Worm (Caenorhabditis elegans) whole organism, L1 larva: ENCODE measurements around the gene col-83.
A peak's percentile ranks its signal among the peaks of the same experiment; 100 is the strongest.

Source experiments
- C34B4.2 ChIP-seq: sonication (generic microtip); optimal IDR thresholded peaks from 2 replicates; lab custom pipeline; 2017; ENCODE audit warnings: mild to moderate bottlenecking, missing genetic modification characterization, missing compliant biosample characterization
- F16B12.6 ChIP-seq: fragments of 150-350 bp; optimal IDR thresholded peaks from 2 replicates; lab custom pipeline; 2014; ENCODE audit warnings: missing biosample characterization, missing genetic modification characterization
- Y116A8C.19 ChIP-seq: sonication (generic microtip); optimal IDR thresholded peaks from 2 replicates; lab custom pipeline; 2016; ENCODE audit warnings: missing compliant biosample characterization, missing genetic modification characterization, borderline replicate concordance
- alr-1 ChIP-seq: fragments of 200-800 bp; sonication (Bioruptor generic); optimal IDR thresholded peaks from 2 replicates; lab custom pipeline; 2018; ENCODE audit warnings: borderline replicate concordance, mild to moderate bottlenecking, missing genetic modification characterization, missing compliant biosample characterization
- blmp-1 ChIP-seq: fragments of 150-350 bp; optimal IDR thresholded peaks from 2 replicates; lab custom pipeline; 2014; ENCODE audit warnings: missing biosample characterization, missing genetic modification characterization
- ceh-8 ChIP-seq: fragments of 200-800 bp; sonication (Bioruptor generic); optimal IDR thresholded peaks from 2 replicates; lab custom pipeline; 2018; ENCODE audit warnings: mild to moderate bottlenecking, missing genetic modification characterization, moderate library complexity, missing compliant biosample characterization
- ceh-90 ChIP-seq: sonication (generic microtip); optimal IDR thresholded peaks from 2 replicates; lab custom pipeline; 2016; ENCODE audit warnings: missing genetic modification characterization, missing compliant biosample characterization
- ces-1 ChIP-seq: fragments of 150-350 bp; optimal IDR thresholded peaks from 2 replicates; lab custom pipeline; 2014; ENCODE audit warnings: missing biosample characterization, missing genetic modification reagents, missing genetic modification characterization
- dpl-1 ChIP-seq, 3 experiments: fragments of 150-350 bp in 2 of 3; sonication (generic microtip) in 1 of 3; optimal IDR thresholded peaks; 2 replicates each; lab custom pipeline; 2014 to 2017; ENCODE audit warnings: missing biosample characterization in 3 of 3, missing genetic modification characterization in 3 of 3, missing genetic modification reagents in 3 of 3
- efl-1 ChIP-seq, 4 experiments: fragments of 150-350 bp; optimal IDR thresholded peaks in 3 of 4; peaks in 1 of 4; 1 replicate in 1 of 4; 2 replicates in 3 of 4; lab custom pipeline; 2014; ENCODE audit warnings: missing biosample characterization in 2 of 4, missing genetic modification characterization in 2 of 4, missing genetic modification reagents in 2 of 4
- efl-3 ChIP-seq: fragments of 200-800 bp; sonication (Bioruptor generic); optimal IDR thresholded peaks from 2 replicates; lab custom pipeline; 2018; ENCODE audit warnings: mild to moderate bottlenecking, missing genetic modification characterization, missing compliant biosample characterization
- egl-27 ChIP-seq, 2 experiments: fragments of 150-350 bp in 1 of 2; sonication (generic microtip); optimal IDR thresholded peaks; 3 replicates each; lab custom pipeline; 2017 to 2018; ENCODE audit warnings: missing biosample characterization in 2 of 2, missing genetic modification characterization in 2 of 2, missing genetic modification reagents in 2 of 2
- elt-2 ChIP-seq: sonication (generic microtip); optimal IDR thresholded peaks from 2 replicates; lab custom pipeline; 2016; ENCODE audit warnings: missing genetic modification characterization, mild to moderate bottlenecking, inconsistent platforms, missing compliant biosample characterization, missing genetic modification reagents
- fkh-10 ChIP-seq: sonication (generic microtip); optimal IDR thresholded peaks from 2 replicates; lab custom pipeline; 2017; ENCODE audit warnings: missing biosample characterization, missing genetic modification reagents, missing genetic modification characterization
- grh-1 ChIP-seq: fragments of 200-800 bp; sonication (Bioruptor generic); IDR thresholded peaks from 2 replicates; pipeline ENCODE4 v1.3.6; 2022; ENCODE audit warnings: missing genetic modification reagents, missing genetic modification characterization, missing compliant biosample characterization
- hlh-4 ChIP-seq: sonication (generic microtip); optimal IDR thresholded peaks from 2 replicates; lab custom pipeline; 2016; ENCODE audit warnings: mild to moderate bottlenecking, missing genetic modification characterization, missing compliant biosample characterization
- hpl-2 ChIP-seq: fragments of 150-350 bp; optimal IDR thresholded peaks from 2 replicates; lab custom pipeline; 2014; ENCODE audit warnings: missing biosample characterization, missing genetic modification reagents, missing genetic modification characterization
- isw-1 ChIP-seq: fragments of 200-800 bp; sonication (Bioruptor generic); IDR thresholded peaks from 2 replicates; pipeline ENCODE4 v1.3.6; 2022; ENCODE audit warnings: missing genetic modification characterization, missing compliant biosample characterization
- jun-1 ChIP-seq: fragments of 150-350 bp; optimal IDR thresholded peaks from 2 replicates; lab custom pipeline; 2014; ENCODE audit warnings: missing biosample characterization, missing genetic modification reagents, missing genetic modification characterization
- lin-13 ChIP-seq: fragments of 150-350 bp; optimal IDR thresholded peaks from 2 replicates; lab custom pipeline; 2014; ENCODE audit warnings: missing biosample characterization, missing genetic modification reagents, missing genetic modification characterization
- lin-14 ChIP-seq: fragments of 200-800 bp; sonication (Bioruptor generic); optimal IDR thresholded peaks from 2 replicates; lab custom pipeline; 2018; ENCODE audit warnings: mild to moderate bottlenecking, missing genetic modification characterization, moderate library complexity, missing compliant biosample characterization
- lin-35 ChIP-seq, 2 experiments: fragments of 150-350 bp; optimal IDR thresholded peaks; 2 replicates each; lab custom pipeline; 2014; ENCODE audit warnings: missing biosample characterization in 2 of 2, missing genetic modification characterization in 2 of 2, missing genetic modification reagents in 2 of 2
- lir-3 ChIP-seq: sonication (generic microtip); optimal IDR thresholded peaks from 2 replicates; lab custom pipeline; 2016; ENCODE audit warnings: mild to moderate bottlenecking, missing genetic modification characterization, moderate library complexity, missing compliant biosample characterization; ENCODE audit not compliant: poor library complexity
- lsy-2 ChIP-seq, 2 experiments: fragments of 150-350 bp; optimal IDR thresholded peaks; 2 replicates each; lab custom pipeline; 2014; ENCODE audit warnings: missing biosample characterization in 2 of 2, missing genetic modification characterization in 2 of 2
- mdl-1 ChIP-seq, 2 experiments: fragments of 150-350 bp; optimal IDR thresholded peaks; 2 replicates each; lab custom pipeline; 2014 to 2017; ENCODE audit warnings: missing biosample characterization in 2 of 2, missing genetic modification characterization in 2 of 2, inconsistent platforms in 1 of 2
- mef-2 ChIP-seq: fragments of 150-350 bp; optimal IDR thresholded peaks from 2 replicates; lab custom pipeline; 2014; ENCODE audit warnings: missing biosample characterization, missing genetic modification characterization
- mep-1 ChIP-seq: fragments of 150-350 bp; optimal IDR thresholded peaks from 2 replicates; lab custom pipeline; 2014; ENCODE audit warnings: missing biosample characterization, missing genetic modification characterization
- nhr-19 ChIP-seq: fragments of 200-800 bp; sonication (Bioruptor generic); conservative IDR thresholded peaks from 2 replicates; pipeline ENCODE4 v1.3.6; 2022; ENCODE audit warnings: missing genetic modification characterization, missing compliant biosample characterization
- nhr-20 ChIP-seq: sonication (generic microtip); optimal IDR thresholded peaks from 2 replicates; lab custom pipeline; 2016; ENCODE audit warnings: mild to moderate bottlenecking, missing genetic modification characterization, missing compliant biosample characterization
- nhr-237 ChIP-seq: fragments of 150-350 bp; optimal IDR thresholded peaks from 2 replicates; lab custom pipeline; 2014; ENCODE audit warnings: missing biosample characterization, missing genetic modification characterization
- nhr-71 ChIP-seq: sonication (generic microtip); optimal IDR thresholded peaks from 2 replicates; lab custom pipeline; 2016; ENCODE audit warnings: mild to moderate bottlenecking, missing genetic modification characterization, moderate library complexity, missing compliant biosample characterization
- nhr-76 ChIP-seq: sonication (generic microtip); optimal IDR thresholded peaks from 2 replicates; lab custom pipeline; 2017; ENCODE audit warnings: missing biosample characterization, missing genetic modification characterization
- nhr-77 ChIP-seq: fragments of 150-350 bp; optimal IDR thresholded peaks from 2 replicates; lab custom pipeline; 2014; ENCODE audit warnings: missing biosample characterization, missing genetic modification characterization
- nhr-84 ChIP-seq: sonication (generic microtip); optimal IDR thresholded peaks from 2 replicates; lab custom pipeline; 2017; ENCODE audit warnings: missing biosample characterization, missing genetic modification characterization
- nhr-85 ChIP-seq: sonication (generic microtip); peaks from one replicate; lab custom pipeline; 2016; ENCODE audit warnings: missing genetic modification characterization, inconsistent platforms, missing compliant biosample characterization
- nhr-90 ChIP-seq: sonication (generic microtip); optimal IDR thresholded peaks from 2 replicates; lab custom pipeline; 2016; ENCODE audit warnings: mild to moderate bottlenecking, missing genetic modification characterization, missing compliant biosample characterization; ENCODE audit not compliant: poor library complexity
- pag-3 ChIP-seq: sonication (generic microtip); optimal IDR thresholded peaks from 2 replicates; lab custom pipeline; 2017; ENCODE audit warnings: missing genetic modification characterization, mild to moderate bottlenecking, missing compliant biosample characterization, antibody characterized with exemption, borderline replicate concordance; ENCODE audit not compliant: insufficient read depth
- pax-3 ChIP-seq: fragments of 200-800 bp; sonication (Bioruptor generic); optimal IDR thresholded peaks from 2 replicates; lab custom pipeline; 2018; ENCODE audit warnings: mild to moderate bottlenecking, missing genetic modification characterization, moderate library complexity, missing compliant biosample characterization
- pqm-1 ChIP-seq: sonication (generic microtip); optimal IDR thresholded peaks from 3 replicates; lab custom pipeline; 2017; ENCODE audit warnings: missing biosample characterization, missing genetic modification characterization
- rnt-1 ChIP-seq: sonication (generic microtip); optimal IDR thresholded peaks from 2 replicates; lab custom pipeline; 2016; ENCODE audit warnings: mild to moderate bottlenecking, missing genetic modification characterization, moderate library complexity, missing compliant biosample characterization
- snpc-4 ChIP-seq: fragments of 150-350 bp; optimal IDR thresholded peaks from 2 replicates; lab custom pipeline; 2014; ENCODE audit warnings: missing biosample characterization, missing genetic modification characterization
- sptf-1 ChIP-seq: fragments of 150-350 bp; optimal IDR thresholded peaks from 2 replicates; lab custom pipeline; 2014; ENCODE audit warnings: missing biosample characterization, missing genetic modification characterization
- unc-130 ChIP-seq: fragments of 150-350 bp; optimal IDR thresholded peaks from 2 replicates; lab custom pipeline; 2017; ENCODE audit warnings: missing biosample characterization, missing genetic modification characterization, inconsistent platforms
- unc-86 ChIP-seq: sonication (generic microtip); optimal IDR thresholded peaks from 2 replicates; lab custom pipeline; 2016; ENCODE audit warnings: missing genetic modification characterization, missing compliant biosample characterization
- vab-15 ChIP-seq: sonication (generic microtip); optimal IDR thresholded peaks from 2 replicates; lab custom pipeline; 2017; ENCODE audit warnings: missing genotype, mild to moderate bottlenecking, missing genetic modification characterization, missing compliant biosample characterization
- xbp-1 ChIP-seq: sonication (generic microtip); optimal IDR thresholded peaks from 2 replicates; lab custom pipeline; 2016; ENCODE audit warnings: missing genetic modification characterization, missing compliant biosample characterization
- zag-1 ChIP-seq: fragments of 150-350 bp; optimal IDR thresholded peaks from 2 replicates; lab custom pipeline; 2014; ENCODE audit warnings: missing biosample characterization, missing genetic modification characterization
- ztf-4 ChIP-seq: fragments of 150-350 bp; optimal IDR thresholded peaks from 2 replicates; lab custom pipeline; 2014; ENCODE audit warnings: missing biosample characterization, missing genetic modification characterization

The col-83 gene

DNA sequence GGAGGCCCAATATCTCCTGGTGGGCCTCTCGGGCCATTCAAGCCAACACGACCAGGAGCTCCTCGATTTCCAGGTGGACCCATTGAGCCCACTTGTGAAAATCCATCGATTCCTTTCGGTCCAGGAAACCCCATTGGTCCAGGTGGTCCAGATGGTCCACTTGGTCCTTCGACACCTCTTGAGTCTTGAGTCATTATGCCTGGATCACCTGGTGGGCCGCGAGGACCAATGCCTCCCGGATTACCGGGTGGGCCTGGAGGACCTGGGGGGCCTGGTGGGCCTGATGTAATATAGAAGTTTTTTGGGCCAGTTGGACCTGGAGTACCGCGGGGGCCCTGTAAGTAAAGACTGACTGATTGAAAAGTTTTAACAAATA, 1.6 kb downstream of the col-83 start:
- no peak for TF ChIP-seq zag-1
- TF ChIP-seq nhr-85 (tag; lab: Kevin White, UChicago) = no peak
- no peak for TF ChIP-seq Y116A8C.19 (tag; lab: Kevin White, UChicago)
- TF ChIP-seq ceh-90 = no peak
- TF ChIP-seq unc-86 = no peak
- no peak for TF ChIP-seq ztf-4 (tag; lab: Kevin White, UChicago)
- no peak for TF ChIP-seq pag-3 (tag; lab: Kevin White, UChicago)
- TF ChIP-seq mdl-1 (tag; optimal IDR thresholded peaks at IDR 0.05; lab: Kevin White, UChicago) = no peak
- no peak for TF ChIP-seq nhr-20
- TF ChIP-seq jun-1 (tag; lab: Kevin White, UChicago) = no peak
- TF ChIP-seq pax-3 (tag; lab: Kevin White, UChicago) = no peak
- no peak for TF ChIP-seq sptf-1
- no peak for TF ChIP-seq nhr-76
- TF ChIP-seq unc-130 (tag; lab: Kevin White, UChicago) = no peak
- no peak for TF ChIP-seq isw-1
- no peak for TF ChIP-seq hlh-4 (tag; lab: Kevin White, UChicago)

DNA sequence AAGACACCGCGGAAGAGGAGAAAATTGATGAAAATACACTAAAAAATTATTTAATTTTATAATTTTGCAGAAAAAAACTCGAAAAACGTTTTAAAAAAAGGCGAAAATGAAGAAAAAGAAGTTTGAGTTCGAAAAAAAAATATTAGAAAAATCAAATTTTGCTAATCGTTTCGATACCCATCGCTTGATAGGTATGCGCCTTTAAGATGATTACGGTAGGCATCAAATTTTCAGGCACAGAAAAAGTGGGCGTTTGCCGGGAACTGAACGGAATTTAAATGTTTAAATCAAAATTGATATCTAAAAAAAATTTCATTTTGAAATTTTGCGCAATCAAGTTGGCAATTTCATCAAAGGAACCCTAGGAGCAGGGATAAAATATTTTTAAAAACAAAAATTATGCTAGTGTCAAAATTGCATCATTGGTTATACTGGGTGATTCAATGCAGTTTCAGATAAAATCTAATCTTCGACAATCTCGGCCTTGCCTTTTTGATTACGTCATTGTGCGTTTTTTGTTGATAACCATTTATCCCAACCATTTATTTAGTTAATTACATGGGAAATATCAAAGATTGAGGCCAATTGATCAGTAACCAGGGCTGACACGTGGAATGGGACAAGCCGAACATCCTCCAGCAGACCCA, 2.1 kb downstream of the col-83 start:
- TF ChIP-seq nhr-90 (tag; lab: Kevin White, UChicago) = no peak
- TF ChIP-seq nhr-77 = no peak
- TF ChIP-seq lir-3 (tag; lab: Kevin White, UChicago) = no peak
- TF ChIP-seq egl-27 (tag; optimal IDR thresholded peaks at IDR 0.05; lab: Kevin White, UChicago) = no peak
- TF ChIP-seq unc-86 = no peak
- TF ChIP-seq nhr-85 (tag; lab: Kevin White, UChicago) = peak; percentile 73
- no peak for TF ChIP-seq efl-1 (optimal IDR thresholded peaks at IDR 0.05; lab: Kevin White, UChicago)
- TF ChIP-seq efl-1 (GFP tag; optimal IDR thresholded peaks at IDR 0.05 in 1 of 2; lab: Kevin White, UChicago) = peak in 1 of 2 experiments; percentile 53
- TF ChIP-seq sptf-1 = no peak

DNA sequence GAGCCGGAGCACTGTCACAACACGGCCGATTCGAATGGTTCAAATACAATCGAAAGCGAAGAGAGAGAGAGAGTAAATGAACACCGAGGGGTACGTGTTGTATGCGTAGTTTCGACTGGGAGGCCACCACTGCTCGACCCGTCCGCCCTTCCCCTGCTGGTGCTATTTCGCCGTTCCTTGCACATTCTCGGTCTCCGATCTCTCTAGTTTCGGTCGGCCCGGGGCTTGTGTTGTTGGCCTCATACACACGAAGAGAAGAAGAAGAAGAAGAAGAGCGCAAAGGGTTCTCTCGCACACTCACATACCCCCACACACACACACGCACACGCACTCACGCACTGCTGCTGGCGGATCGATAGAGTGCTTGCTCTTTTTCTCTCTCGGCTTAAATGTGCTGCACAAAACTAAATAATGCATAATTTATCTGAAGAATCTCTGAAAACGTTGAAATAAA, 2.9 kb downstream of the col-83 start:
- TF ChIP-seq lin-35 (GFP tag; optimal IDR thresholded peaks at IDR 0.05; lab: Kevin White, UChicago) (peak; percentile 62 to 66), pag-3 (tag; lab: Kevin White, UChicago) (peak; percentile 12), dpl-1 (GFP tag; optimal IDR thresholded peaks at IDR 0.05; lab: Kevin White, UChicago) (peak; percentile 32 to 43 (median 35)), ces-1 (GFP tag; lab: Kevin White, UChicago) (no peak), mef-2 (tag; lab: Kevin White, UChicago) (no peak), ceh-8 (GFP tag; lab: Kevin White, UChicago) (peak; percentile 65), efl-3 (GFP tag; lab: Kevin White, UChicago) (no peak), lin-13 (GFP tag; lab: Kevin White, UChicago) (no peak), snpc-4 (tag; lab: Kevin White, UChicago) (peak; percentile 4), nhr-237 (tag; lab: Kevin White, UChicago) (no peak), nhr-19 (peak; percentile 35), pqm-1 (tag; lab: Kevin White, UChicago) (no peak), hlh-4 (tag; lab: Kevin White, UChicago) (no peak), C34B4.2 (no peak), lsy-2 (tag; optimal IDR thresholded peaks at IDR 0.05; lab: Kevin White, UChicago) (peak; percentile 59 to 77), alr-1 (tag; lab: Kevin White, UChicago) (no peak), fkh-10 (GFP tag; lab: Kevin White, UChicago) (peak; percentile 60), nhr-76 (no peak), blmp-1 (tag; lab: Kevin White, UChicago) (no peak), grh-1 (no peak), elt-2 (tag; lab: Kevin White, UChicago) (peak; percentile 26), xbp-1 (peak; percentile 49), vab-15 (no peak), F16B12.6 (peak; percentile 36), nhr-71 (peak; percentile 78), mep-1 (tag; lab: Kevin White, UChicago) (peak; percentile 61), hpl-2 (GFP tag; lab: Kevin White, UChicago) (peak; percentile 6), nhr-84 (tag; lab: Kevin White, UChicago) (no peak), lin-14 (GFP tag; lab: Kevin White, UChicago) (peak; percentile 95), rnt-1 (tag; lab: Kevin White, UChicago) (peak; percentile 56)
